Fruit fly (Drosophila melanogaster) whole organism, embryonic: ENCODE data around the gene da.
A peak's percentile ranks its signal among the peaks of the same experiment; 100 is the strongest.

Experiments
- Blimp-1 ChIP-seq: fragments of 200-800 bp; sonication (Bioruptor generic); optimal IDR thresholded peaks from 3 replicates; lab custom pipeline; 2018; ENCODE audit warnings: missing biosample characterization, missing genetic modification characterization, mild to moderate bottlenecking, moderate library complexity, missing genetic modification reagents
- CG10366 ChIP-seq: fragments of 200-800 bp; sonication (Bioruptor generic); IDR thresholded peaks from 2 replicates; pipeline ENCODE4 v1.3.6; 2022; ENCODE audit warnings: missing biosample characterization, missing genetic modification characterization
- CG10462 ChIP-seq: fragments of 200-800 bp; sonication (Bioruptor generic); optimal IDR thresholded peaks from 2 replicates; lab custom pipeline; 2016; ENCODE audit warnings: missing biosample characterization, missing genetic modification characterization
- CG11695 ChIP-seq: fragments of 200-800 bp; sonication (Bioruptor generic); IDR thresholded peaks from 3 replicates; pipeline ENCODE4 v1.3.6; 2022; ENCODE audit warnings: missing biosample characterization, missing genetic modification characterization
- CG12659 ChIP-seq: fragments of 200-800 bp; sonication (Bioruptor generic); optimal IDR thresholded peaks from 3 replicates; lab custom pipeline; 2017; ENCODE audit warnings: mild to moderate bottlenecking, missing biosample characterization, missing genetic modification reagents, missing genetic modification characterization
- CG13296 ChIP-seq: fragments of 200-800 bp; sonication (Bioruptor generic); optimal IDR thresholded peaks from 3 replicates; lab custom pipeline; 2018; ENCODE audit warnings: missing biosample characterization, mild to moderate bottlenecking, missing genetic modification characterization
- CG14050 ChIP-seq: fragments of 200-800 bp; sonication (Bioruptor generic); IDR thresholded peaks from 3 replicates; pipeline ENCODE4 v1.3.6; 2022; ENCODE audit warnings: missing biosample characterization, missing genetic modification characterization
- CG14441 ChIP-seq: fragments of 200-800 bp; sonication (Bioruptor generic); IDR thresholded peaks from 2 replicates; pipeline ENCODE4 v1.3.6; 2022; ENCODE audit warnings: missing biosample characterization, missing genetic modification characterization
- CG14710 ChIP-seq: fragments of 200-800 bp; sonication (Bioruptor generic); optimal IDR thresholded peaks from 3 replicates; lab custom pipeline; 2019; ENCODE audit warnings: missing biosample characterization, mild to moderate bottlenecking, missing genetic modification characterization, moderate library complexity
- CG1529 ChIP-seq: fragments of 200-800 bp; sonication (Bioruptor generic); optimal IDR thresholded peaks from 3 replicates; lab custom pipeline; 2018; ENCODE audit warnings: missing biosample characterization, missing genetic modification characterization
- CG1603 ChIP-seq: fragments of 200-800 bp; sonication (Bioruptor generic); optimal IDR thresholded peaks from 2 replicates; lab custom pipeline; 2019; ENCODE audit warnings: missing biosample characterization, mild to moderate bottlenecking, missing genetic modification characterization, moderate library complexity
- CG16863 ChIP-seq: fragments of 200-800 bp; sonication (Bioruptor generic); optimal IDR thresholded peaks from 3 replicates; lab custom pipeline; 2016; ENCODE audit warnings: missing biosample characterization, missing genetic modification characterization
- CG17612 ChIP-seq: fragments of 200-800 bp; sonication (Bioruptor generic); IDR thresholded peaks from 2 replicates; pipeline ENCODE4 v1.3.6; 2022; ENCODE audit warnings: missing biosample characterization, missing genetic modification characterization
- CG18262 ChIP-seq: fragments of 200-800 bp; optimal IDR thresholded peaks from 3 replicates; lab custom pipeline; 2019; ENCODE audit warnings: missing biosample characterization, mild to moderate bottlenecking, missing genetic modification characterization, moderate library complexity
- CG2120 ChIP-seq: fragments of 200-800 bp; sonication (Bioruptor generic); optimal IDR thresholded peaks from 3 replicates; lab custom pipeline; 2016; ENCODE audit warnings: missing biosample characterization, missing genetic modification characterization
- CG2889 ChIP-seq: fragments of 200-800 bp; sonication (Bioruptor generic); IDR thresholded peaks from 3 replicates; pipeline ENCODE4 v1.3.6; 2022; ENCODE audit warnings: missing biosample characterization, missing genetic modification characterization
- CG31388 ChIP-seq: fragments of 200-800 bp; sonication (Bioruptor generic); optimal IDR thresholded peaks from 2 replicates; lab custom pipeline; 2016; ENCODE audit warnings: missing biosample characterization, missing genetic modification characterization
- CG3847 ChIP-seq: fragments of 200-800 bp; sonication (Bioruptor generic); IDR thresholded peaks from 2 replicates; pipeline ENCODE4 v1.3.6; 2022; ENCODE audit warnings: missing biosample characterization, missing genetic modification characterization
- CG43689 ChIP-seq: fragments of 200-800 bp; sonication (Bioruptor generic); IDR thresholded peaks from 2 replicates; pipeline ENCODE4 v1.3.6; 2022; ENCODE audit warnings: missing biosample characterization, missing genetic modification characterization
- CG4424 ChIP-seq: fragments of 200-800 bp; sonication (Bioruptor generic); optimal IDR thresholded peaks from 3 replicates; lab custom pipeline; 2016; ENCODE audit warnings: missing biosample characterization, missing genetic modification characterization
- CG6683 ChIP-seq: fragments of 200-800 bp; sonication (Bioruptor generic); optimal IDR thresholded peaks from 2 replicates; lab custom pipeline; 2017; ENCODE audit warnings: missing biosample characterization, mild to moderate bottlenecking, missing genetic modification characterization, missing genetic modification reagents
- CG7357 ChIP-seq: fragments of 200-800 bp; sonication (Bioruptor generic); IDR thresholded peaks from 3 replicates; pipeline ENCODE4 v1.3.6; 2022; ENCODE audit warnings: missing biosample characterization, missing genetic modification characterization
- CG7987 ChIP-seq: fragments of 200-800 bp; sonication (Bioruptor generic); optimal IDR thresholded peaks from 2 replicates; lab custom pipeline; 2018; ENCODE audit warnings: missing biosample characterization, mild to moderate bottlenecking, missing genetic modification characterization, moderate library complexity
- CG8924 ChIP-seq: fragments of 200-800 bp; optimal IDR thresholded peaks from 3 replicates; lab custom pipeline; 2019; ENCODE audit warnings: missing biosample characterization, mild to moderate bottlenecking, missing genetic modification characterization, moderate library complexity
- CG9609 ChIP-seq: fragments of 200-800 bp; sonication (Bioruptor generic); optimal IDR thresholded peaks from 3 replicates; lab custom pipeline; 2016; ENCODE audit warnings: missing biosample characterization, missing genetic modification characterization
- Dip3 ChIP-seq: fragments of 200-800 bp; sonication (Bioruptor generic); optimal IDR thresholded peaks from 3 replicates; lab custom pipeline; 2016; ENCODE audit warnings: missing biosample characterization, missing genetic modification characterization
- GATAe ChIP-seq: fragments of 200-800 bp; sonication (Bioruptor generic); conservative IDR thresholded peaks from 2 replicates; pipeline ENCODE4 v1.3.6; 2022; ENCODE audit warnings: missing biosample characterization, missing genetic modification characterization
- Hr78 ChIP-seq, 2 experiments: fragments of 200-800 bp in 1 of 2; fragments of >200 bp in 1 of 2; sonication (Bioruptor generic) in 1 of 2; optimal IDR thresholded peaks; 2 replicates each; lab custom pipeline; 2017 to 2019; ENCODE audit warnings: missing biosample characterization in 2 of 2, missing genetic modification characterization in 2 of 2, mild to moderate bottlenecking in 1 of 2, moderate library complexity in 1 of 2
- Lhr ChIP-seq: fragments of 200-800 bp; sonication (Bioruptor generic); optimal IDR thresholded peaks from 3 replicates; lab custom pipeline; 2017; ENCODE audit warnings: mild to moderate bottlenecking, missing biosample characterization, missing genetic modification reagents, missing genetic modification characterization
- MBD-R2 ChIP-seq: fragments of 200-800 bp; sonication (Bioruptor generic); IDR thresholded peaks from 2 replicates; pipeline ENCODE4 v1.3.6; 2022; ENCODE audit warnings: missing biosample characterization, missing genetic modification characterization
- Max ChIP-seq: fragments of 200-800 bp; sonication (Bioruptor generic); optimal IDR thresholded peaks from 2 replicates; lab custom pipeline; 2016; ENCODE audit warnings: missing biosample characterization, mild to moderate bottlenecking, missing genetic modification characterization
- NK7.1 ChIP-seq: fragments of 200-800 bp; sonication (Bioruptor generic); optimal IDR thresholded peaks from 3 replicates; lab custom pipeline; 2016; ENCODE audit warnings: missing biosample characterization, missing genetic modification characterization
- Sry-δ ChIP-seq: fragments of 200-800 bp; sonication (Bioruptor generic); optimal IDR thresholded peaks from 2 replicates; lab custom pipeline; 2016; ENCODE audit warnings: missing biosample characterization, missing genetic modification characterization
- Usf ChIP-seq: fragments of 200-800 bp; sonication (Bioruptor generic); optimal IDR thresholded peaks from 2 replicates; lab custom pipeline; 2017; ENCODE audit warnings: missing genotype, missing biosample characterization, missing genetic modification characterization
- amos ChIP-seq: fragments of 200-800 bp; sonication (Bioruptor generic); IDR thresholded peaks from 2 replicates; pipeline ENCODE4 v1.3.6; 2022; ENCODE audit warnings: missing biosample characterization, missing genetic modification characterization; ENCODE audit not compliant: partially characterized antibody
- cg ChIP-seq: fragments of 200-800 bp; sonication (Bioruptor generic); optimal IDR thresholded peaks from 3 replicates; lab custom pipeline; 2019; ENCODE audit warnings: missing biosample characterization, mild to moderate bottlenecking, missing genetic modification characterization, moderate library complexity
- crol ChIP-seq: fragments of 200-800 bp; sonication (Bioruptor generic); IDR thresholded peaks from 2 replicates; pipeline ENCODE4 v1.3.6; 2022; ENCODE audit warnings: missing biosample characterization, missing genetic modification characterization
- eyg ChIP-seq: fragments of 200-800 bp; sonication (Bioruptor generic); optimal IDR thresholded peaks from 3 replicates; lab custom pipeline; 2016; ENCODE audit warnings: missing biosample characterization, missing genetic modification characterization
- gro ChIP-seq: fragments of 200-800 bp; sonication (Bioruptor generic); optimal IDR thresholded peaks from 2 replicates; lab custom pipeline; 2016; ENCODE audit warnings: missing biosample characterization, missing genetic modification characterization
- hb ChIP-seq: fragments of 200-800 bp; sonication (Bioruptor generic); IDR thresholded peaks from 3 replicates; pipeline ENCODE4 v1.3.6; 2022; ENCODE audit warnings: missing biosample characterization, missing genetic modification characterization; ENCODE audit not compliant: partially characterized antibody
- inv ChIP-seq: fragments of 200-800 bp; sonication (Bioruptor generic); IDR thresholded peaks from 2 replicates; pipeline ENCODE4 v1.3.6; 2022; ENCODE audit warnings: missing biosample characterization, missing genetic modification characterization; ENCODE audit not compliant: partially characterized antibody
- kah ChIP-seq: fragments of 200-800 bp; sonication (Bioruptor generic); optimal IDR thresholded peaks from 2 replicates; lab custom pipeline; 2018; ENCODE audit warnings: missing biosample characterization, mild to moderate bottlenecking, missing genetic modification characterization
- lbe ChIP-seq: fragments of 200-800 bp; sonication (Bioruptor generic); optimal IDR thresholded peaks from 2 replicates; lab custom pipeline; 2016; ENCODE audit warnings: missing biosample characterization, mild to moderate bottlenecking, missing genetic modification characterization
- luna ChIP-seq: fragments of 200-800 bp; sonication (Bioruptor generic); optimal IDR thresholded peaks from 2 replicates; lab custom pipeline; 2016; ENCODE audit warnings: missing biosample characterization, missing genetic modification characterization
- otp ChIP-seq: fragments of 200-800 bp; sonication (Bioruptor generic); IDR thresholded peaks from 3 replicates; pipeline ENCODE4, ENCODE4 v1.3.6; 2022; ENCODE audit warnings: missing biosample characterization, missing genetic modification characterization
- peb ChIP-seq: fragments of 200-800 bp; sonication (Bioruptor generic); IDR thresholded peaks from 2 replicates; pipeline ENCODE4 v1.3.6; 2022; ENCODE audit warnings: missing biosample characterization, missing genetic modification characterization
- pfk ChIP-seq: fragments of 200-800 bp; sonication (Bioruptor generic); optimal IDR thresholded peaks from 2 replicates; lab custom pipeline; 2018; ENCODE audit warnings: missing biosample characterization, mild to moderate bottlenecking, missing genetic modification characterization, moderate library complexity
- pzg ChIP-seq: fragments of 200-800 bp; sonication (Bioruptor generic); optimal IDR thresholded peaks from 3 replicates; lab custom pipeline; 2018; ENCODE audit warnings: missing biosample characterization, mild to moderate bottlenecking, missing genetic modification characterization, moderate library complexity
- slou ChIP-seq: fragments of 200-800 bp; sonication (Bioruptor generic); optimal IDR thresholded peaks from 3 replicates; lab custom pipeline; 2016; ENCODE audit warnings: missing biosample characterization, missing genetic modification characterization
- z ChIP-seq: fragments of 200-800 bp; sonication (Bioruptor generic); IDR thresholded peaks from 3 replicates; pipeline ENCODE4 v1.3.6; 2022; ENCODE audit warnings: missing biosample characterization, missing genetic modification characterization
- zf30C ChIP-seq: fragments of 200-800 bp; sonication (Bioruptor generic); optimal IDR thresholded peaks from 3 replicates; lab custom pipeline; 2018; ENCODE audit warnings: missing biosample characterization, mild to moderate bottlenecking, missing genetic modification characterization
- zfh1 ChIP-seq: fragments of 200-800 bp; sonication (Bioruptor generic); IDR thresholded peaks from 3 replicates; pipeline ENCODE4 v1.3.6; 2022; ENCODE audit warnings: missing biosample characterization, missing genetic modification characterization

Gene da

DNA sequence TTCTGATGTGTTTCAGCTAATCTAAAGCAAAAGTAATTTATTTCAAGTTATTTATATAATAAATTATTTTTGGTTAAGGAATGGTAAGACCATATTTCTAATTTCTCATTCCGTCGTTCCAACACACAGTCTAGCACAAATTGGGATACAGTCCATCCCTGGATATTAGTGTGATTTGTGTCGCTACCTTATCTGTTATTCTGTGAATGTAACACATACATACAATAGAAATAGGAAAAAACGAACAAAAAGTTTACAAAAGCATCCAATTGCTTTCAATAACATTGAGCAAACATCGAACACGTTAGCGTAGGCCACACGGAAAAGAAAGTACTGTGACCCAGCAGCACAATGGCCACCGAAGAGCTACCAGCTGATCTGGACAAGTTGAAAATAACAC is 21.4 kb upstream of the da start, which contains the start of gene CG5056 (continued):
- TF ChIP-seq hb (GFP tag; lab: Robert Waterston, UW) (no peak), lbe (GFP tag; lab: Kevin White, UChicago) (peak; percentile 21), otp (GFP tag; lab: Robert Waterston, UW) (no peak), slou (peak; percentile 27), CG2889 (GFP tag; lab: Robert Waterston, UW) (no peak), CG10462 (GFP tag; lab: Kevin White, UChicago) (no peak), Dip3 (GFP tag; lab: Kevin White, UChicago) (no peak), zfh1 (GFP tag; lab: Robert Waterston, UW) (no peak), CG4424 (GFP tag; lab: Kevin White, UChicago) (peak; percentile 3), CG12659 (GFP tag; lab: Kevin White, UChicago) (peak; percentile 75), CG16863 (GFP tag; lab: Kevin White, UChicago) (no peak), CG14441 (GFP tag; lab: Robert Waterston, UW) (no peak), CG13296 (GFP tag; lab: Kevin White, UChicago) (no peak), CG14050 (GFP tag; lab: Robert Waterston, UW) (no peak), MBD-R2 (GFP tag; lab: Robert Waterston, UW) (peak; percentile 85), CG9609 (no peak), CG31388 (GFP tag; lab: Kevin White, UChicago) (no peak), eyg (no peak), CG17612 (GFP tag; lab: Robert Waterston, UW) (no peak), GATAe (GFP tag; lab: Robert Waterston, UW) (no peak), Blimp-1 (GFP tag; lab: Kevin White, UChicago) (no peak), CG11695 (GFP tag; lab: Robert Waterston, UW) (no peak), CG6683 (GFP tag; lab: Kevin White, UChicago) (no peak), CG14710 (tag; lab: Kevin White, UChicago) (peak; percentile 65), crol (GFP tag; lab: Robert Waterston, UW) (no peak), CG7987 (GFP tag; lab: Kevin White, UChicago) (peak; percentile 5), pzg (GFP tag; lab: Kevin White, UChicago) (peak; percentile 88), Max (GFP tag; lab: Kevin White, UChicago) (peak; percentile 17), Hr78 (GFP tag; optimal IDR thresholded peaks at IDR 0.05; lab: Kevin White, UChicago) (no peak), CG43689 (no peak), zf30C (GFP tag; lab: Kevin White, UChicago) (no peak), amos (GFP tag; lab: Robert Waterston, UW) (peak; percentile 10; the same call in 1 of the 2 replicates), CG18262 (tag; lab: Kevin White, UChicago) (peak; percentile 7), CG3847 (GFP tag; lab: Robert Waterston, UW) (no peak), CG1529 (no peak), Lhr (peak; percentile 54), luna (GFP tag; lab: Kevin White, UChicago) (no peak), z (GFP tag; lab: Robert Waterston, UW) (no peak), CG8924 (tag; lab: Kevin White, UChicago) (peak; percentile 59), Sry-δ (GFP tag; lab: Kevin White, UChicago) (peak; percentile 26), Usf (GFP tag; lab: Kevin White, UChicago) (no peak), gro (peak; percentile 1), inv (GFP tag; lab: Robert Waterston, UW) (no peak), pfk (GFP tag; lab: Kevin White, UChicago) (peak; percentile 95), CG1603 (peak; percentile 100), CG2120 (GFP tag; lab: Kevin White, UChicago) (no peak), peb (GFP tag; lab: Robert Waterston, UW) (no peak), kah (GFP tag; lab: Kevin White, UChicago) (no peak), CG10366 (no peak), CG7357 (GFP tag; lab: Robert Waterston, UW) (no peak), cg (peak; percentile 64), NK7.1 (GFP tag; lab: Kevin White, UChicago) (no peak)
